Worm (Caenorhabditis elegans) whole organism, L2 larva: ENCODE measurements around the gene ZK643.6.

Experiments
- C34F6.9 ChIP-seq: fragments of 150-350 bp; optimal IDR thresholded peaks from 2 replicates; lab custom pipeline; 2014; ENCODE audit warnings: missing biosample characterization, missing genetic modification characterization
- R02D3.7 ChIP-seq: fragments of 150-350 bp; optimal IDR thresholded peaks from 2 replicates; lab custom pipeline; 2014; ENCODE audit warnings: missing biosample characterization, missing genetic modification characterization
- Y55F3AM.14 ChIP-seq: fragments of 200-800 bp; sonication (Bioruptor generic); optimal IDR thresholded peaks from 2 replicates; lab custom pipeline; 2018; ENCODE audit warnings: mild to moderate bottlenecking, missing genetic modification characterization, missing compliant biosample characterization
- ZK546.5 ChIP-seq: sonication (generic microtip); optimal IDR thresholded peaks from 2 replicates; lab custom pipeline; 2017; ENCODE audit warnings: missing biosample characterization, missing genetic modification characterization
- alr-1 ChIP-seq: fragments of 150-350 bp; optimal IDR thresholded peaks from 2 replicates; lab custom pipeline; 2014; ENCODE audit warnings: missing biosample characterization, missing genetic modification characterization
- ama-1 ChIP-seq: fragments of 150-350 bp; optimal IDR thresholded peaks from 2 replicates; lab custom pipeline; 2018; ENCODE audit warnings: inconsistent platforms
- blmp-1 ChIP-seq: sonication (generic microtip); optimal IDR thresholded peaks from 2 replicates; lab custom pipeline; 2017; ENCODE audit warnings: missing genetic modification characterization, mild to moderate bottlenecking, missing compliant biosample characterization, antibody characterized with exemption, moderate library complexity; ENCODE audit not compliant: insufficient read depth
- ceh-16 ChIP-seq: fragments of 150-350 bp; optimal IDR thresholded peaks from 2 replicates; lab custom pipeline; 2014; ENCODE audit warnings: missing biosample characterization, missing genetic modification characterization
- ceh-82 ChIP-seq: fragments of 150-350 bp; optimal IDR thresholded peaks from 2 replicates; lab custom pipeline; 2014; ENCODE audit warnings: missing biosample characterization, missing genetic modification characterization
- crh-2 ChIP-seq: sonication (generic microtip); optimal IDR thresholded peaks from 2 replicates; lab custom pipeline; 2017; ENCODE audit warnings: missing biosample characterization, missing genetic modification characterization
- dmd-4 ChIP-seq: sonication (generic microtip); optimal IDR thresholded peaks from 2 replicates; lab custom pipeline; 2017; ENCODE audit warnings: missing biosample characterization, missing genetic modification characterization
- egl-27 ChIP-seq: sonication (generic microtip); optimal IDR thresholded peaks from 3 replicates; lab custom pipeline; 2017; ENCODE audit warnings: missing biosample characterization, missing genetic modification reagents, missing genetic modification characterization
- elt-1 ChIP-seq: fragments of 150-350 bp; optimal IDR thresholded peaks from 2 replicates; lab custom pipeline; 2014; ENCODE audit warnings: missing biosample characterization, missing genetic modification characterization
- elt-3 ChIP-seq: sonication (generic microtip); optimal IDR thresholded peaks from 2 replicates; lab custom pipeline; 2017; ENCODE audit warnings: missing biosample characterization, missing genetic modification characterization
- fos-1 ChIP-seq: fragments of 150-350 bp; optimal IDR thresholded peaks from 2 replicates; lab custom pipeline; 2014; ENCODE audit warnings: missing biosample characterization, missing genetic modification characterization
- gmeb-1 ChIP-seq: fragments of 150-350 bp; optimal IDR thresholded peaks from 2 replicates; lab custom pipeline; 2014; ENCODE audit warnings: missing biosample characterization, missing genetic modification characterization
- lin-13 ChIP-seq: fragments of 150-350 bp; optimal IDR thresholded peaks from 2 replicates; lab custom pipeline; 2014; ENCODE audit warnings: missing biosample characterization, missing genetic modification reagents, missing genetic modification characterization
- lin-39 ChIP-seq: fragments of 150-350 bp; optimal IDR thresholded peaks from 2 replicates; lab custom pipeline; 2014; ENCODE audit warnings: missing biosample characterization, missing genetic modification reagents, missing genetic modification characterization
- lsy-2 ChIP-seq, 2 experiments: fragments of 150-350 bp in 1 of 2; sonication (generic microtip) in 1 of 2; optimal IDR thresholded peaks; 2 replicates each; lab custom pipeline; 2014 to 2017; ENCODE audit warnings: missing biosample characterization in 2 of 2, missing genetic modification characterization in 2 of 2
- mdl-1 ChIP-seq, 2 experiments: fragments of 150-350 bp in 1 of 2; sonication (generic microtip) in 1 of 2; optimal IDR thresholded peaks; 2 replicates each; lab custom pipeline; 2017; ENCODE audit warnings: missing biosample characterization in 2 of 2, missing genetic modification characterization in 2 of 2
- nhr-10 ChIP-seq: sonication (generic microtip); optimal IDR thresholded peaks from 2 replicates; lab custom pipeline; 2017; ENCODE audit warnings: missing biosample characterization, missing genetic modification characterization
- nhr-12 ChIP-seq: fragments of 150-350 bp; optimal IDR thresholded peaks from 2 replicates; lab custom pipeline; 2014; ENCODE audit warnings: missing biosample characterization, missing genetic modification characterization
- nhr-129 ChIP-seq: fragments of 150-350 bp; optimal IDR thresholded peaks from 2 replicates; lab custom pipeline; 2014; ENCODE audit warnings: missing biosample characterization, missing genetic modification characterization
- nhr-21 ChIP-seq: fragments of 150-350 bp; optimal IDR thresholded peaks from 2 replicates; lab custom pipeline; 2014; ENCODE audit warnings: missing biosample characterization, missing genetic modification characterization
- nhr-23 ChIP-seq: fragments of 150-350 bp; optimal IDR thresholded peaks from 2 replicates; lab custom pipeline; 2014; ENCODE audit warnings: missing biosample characterization, missing genetic modification reagents, missing genetic modification characterization
- nhr-237 ChIP-seq: fragments of 150-350 bp; optimal IDR thresholded peaks from 2 replicates; lab custom pipeline; 2014; ENCODE audit warnings: missing biosample characterization, missing genetic modification characterization
- nhr-25 ChIP-seq: fragments of 150-350 bp; sonication (generic microtip); optimal IDR thresholded peaks from 3 replicates; lab custom pipeline; 2014; ENCODE audit warnings: missing biosample characterization, missing genetic modification characterization
- nhr-77 ChIP-seq: fragments of 150-350 bp; optimal IDR thresholded peaks from 2 replicates; lab custom pipeline; 2014; ENCODE audit warnings: missing biosample characterization, missing genetic modification characterization
- sma-9 ChIP-seq, 2 experiments: fragments of 150-350 bp in 1 of 2; sonication (generic microtip) in 1 of 2; optimal IDR thresholded peaks; 2 replicates each; lab custom pipeline; 2014 to 2016; ENCODE audit warnings: missing genetic modification characterization in 2 of 2, mild to moderate bottlenecking in 1 of 2, missing biosample characterization in 1 of 2, missing compliant biosample characterization in 1 of 2, missing genetic modification reagents in 1 of 2, moderate library complexity in 1 of 2
- snpc-4 ChIP-seq: fragments of 150-350 bp; optimal IDR thresholded peaks from 2 replicates; lab custom pipeline; 2014; ENCODE audit warnings: missing biosample characterization, missing genetic modification characterization
- unc-62 ChIP-seq: fragments of 150-350 bp; optimal IDR thresholded peaks from 2 replicates; lab custom pipeline; 2014; ENCODE audit warnings: missing biosample characterization, missing genetic modification reagents, missing genetic modification characterization
- zag-1 ChIP-seq: fragments of 150-350 bp; optimal IDR thresholded peaks from 2 replicates; lab custom pipeline; 2014; ENCODE audit warnings: missing biosample characterization, missing genetic modification characterization
- ztf-11 ChIP-seq: sonication (generic microtip); optimal IDR thresholded peaks from 2 replicates; lab custom pipeline; 2017; ENCODE audit warnings: missing biosample characterization, missing genetic modification characterization
- ztf-4 ChIP-seq: fragments of 150-350 bp; optimal IDR thresholded peaks from 2 replicates; lab custom pipeline; 2014; ENCODE audit warnings: missing biosample characterization, missing genetic modification characterization

The ZK643.6 gene

DNA sequence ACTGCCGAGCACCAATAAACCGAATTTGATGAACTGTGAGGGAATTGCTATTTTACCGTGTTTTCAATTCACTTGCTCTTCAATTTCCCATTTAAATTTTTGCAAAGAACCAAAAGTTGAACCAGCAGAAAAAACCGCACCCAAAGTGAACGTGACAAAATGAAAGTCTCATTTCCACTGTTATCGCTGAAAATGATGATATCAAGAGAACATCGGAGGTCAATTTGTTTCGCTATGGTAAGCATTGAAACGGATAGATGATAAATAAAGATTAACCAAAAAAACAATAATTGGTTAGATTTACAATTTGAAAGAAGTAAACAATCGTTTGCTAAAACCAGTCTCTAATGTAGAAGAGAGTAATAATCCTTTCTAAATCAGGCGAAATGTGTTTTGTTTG, 35.0 kb downstream of the ZK643.6 start:
- TF ChIP-seq ZK546.5 (no peak), gmeb-1 (tag; lab: Kevin White, UChicago) (no peak), nhr-12 (tag; lab: Kevin White, UChicago) (no peak), fos-1 (tag; lab: Kevin White, UChicago) (peak; percentile 16), nhr-25 (tag; lab: Kevin White, UChicago) (no peak), lin-39 (no peak), ztf-4 (tag; lab: Kevin White, UChicago) (no peak), nhr-129 (no peak), nhr-10 (tag; lab: Kevin White, UChicago) (no peak), sma-9 (GFP tag; optimal IDR thresholded peaks at IDR 0.05; lab: Kevin White, UChicago) (peak; percentile 58), sma-9 (tag; optimal IDR thresholded peaks at IDR 0.05; lab: Kevin White, UChicago) (no peak), ceh-82 (tag; lab: Kevin White, UChicago) (no peak), egl-27 (tag; lab: Kevin White, UChicago) (no peak), nhr-77 (tag; lab: Kevin White, UChicago) (no peak), crh-2 (tag; lab: Kevin White, UChicago) (no peak), R02D3.7 (no peak)

DNA sequence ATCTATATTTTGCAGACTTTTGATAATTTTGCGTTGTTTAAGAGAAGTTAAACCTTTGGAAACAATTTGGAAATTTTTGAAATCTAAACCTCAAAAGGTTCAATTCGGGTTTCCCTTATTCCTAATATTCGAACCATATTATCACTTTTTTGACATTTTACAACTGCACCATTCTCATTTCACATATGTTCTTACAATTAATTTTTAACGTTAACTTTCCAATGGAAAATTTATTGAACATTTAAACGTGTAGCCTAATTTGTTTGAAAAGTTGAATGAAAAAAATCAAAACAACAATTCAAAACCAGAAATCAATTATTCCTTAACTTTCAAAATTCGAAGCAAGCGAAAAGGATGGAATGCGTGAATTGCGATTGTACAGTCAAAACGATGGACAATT, 36.6 kb downstream of the ZK643.6 start, which contains the start of gene ZK637.12:
Gene ZK637.12 (plus strand): TSS at position 301 of the 400 bp plus-strand sequence.
- no peak for TF ChIP-seq zag-1
- no peak for TF ChIP-seq dmd-4
- no peak for TF ChIP-seq ceh-16 (tag; lab: Kevin White, UChicago)
- TF ChIP-seq unc-62 (GFP tag; lab: Kevin White, UChicago) = no peak
- TF ChIP-seq nhr-237 (tag; lab: Kevin White, UChicago) = no peak
- TF ChIP-seq elt-1 = no peak
- no peak for TF ChIP-seq Y55F3AM.14 (GFP tag; lab: Kevin White, UChicago)
- TF ChIP-seq nhr-21 (tag; lab: Kevin White, UChicago) = no peak
- TF ChIP-seq nhr-25 (tag; lab: Kevin White, UChicago) = no peak

DNA sequence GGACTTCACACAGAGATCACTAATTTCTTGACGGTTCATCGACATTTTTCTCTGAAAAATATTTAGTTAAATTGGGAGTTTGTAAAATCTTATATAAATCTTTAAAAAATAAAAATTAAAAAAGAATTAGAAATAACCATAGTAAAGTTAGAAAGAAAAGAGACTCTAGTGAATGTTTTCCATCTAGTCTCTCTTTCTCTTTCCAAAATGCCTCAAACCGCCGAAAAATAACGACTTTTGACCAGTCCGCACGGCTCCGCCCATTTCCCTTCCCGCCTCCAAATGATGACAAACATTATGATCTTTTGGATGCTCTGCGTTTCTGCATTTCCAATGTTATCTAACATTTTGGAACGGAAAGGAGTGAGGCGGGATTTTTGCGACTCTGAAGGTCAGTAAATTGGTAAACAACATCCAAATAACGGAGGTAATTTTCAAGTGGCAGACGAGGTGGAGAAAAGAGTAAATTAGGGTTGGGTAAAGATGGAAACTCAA, 37.3 kb downstream of the ZK643.6 start, which contains the start of gene glb-1:
Gene glb-1 (minus strand): TSS at position 51 of the 495 bp plus-strand sequence.
- TF ChIP-seq nhr-21 (tag; lab: Kevin White, UChicago) (no peak), nhr-129 (peak; percentile 4), C34F6.9 (tag; lab: Kevin White, UChicago) (no peak), nhr-25 (tag; lab: Kevin White, UChicago) (peak; percentile 65)

DNA sequence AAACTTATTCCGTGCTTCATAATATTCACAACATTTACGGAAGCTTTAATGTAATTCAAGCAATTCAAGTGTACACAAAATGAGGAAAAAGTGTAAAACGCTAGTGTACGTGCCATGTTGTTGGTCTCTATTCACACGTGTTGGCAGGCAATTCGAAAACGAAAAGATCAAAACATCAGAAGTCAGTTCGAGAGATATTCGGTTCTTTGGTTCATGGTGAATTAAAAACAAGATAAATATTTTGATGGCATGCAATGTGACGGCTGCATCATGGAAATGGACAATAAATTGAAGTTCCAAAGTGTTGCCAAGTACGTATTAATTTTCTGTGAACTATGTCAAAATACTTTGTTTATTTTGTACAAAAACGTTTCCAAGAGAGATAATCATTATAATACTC, 38.5 kb downstream of the ZK643.6 start:
- TF ChIP-seq C34F6.9 (tag; lab: Kevin White, UChicago) (peak; percentile 11), lin-39 (no peak), nhr-23 (tag; lab: Kevin White, UChicago) (no peak), ama-1 (lab: Kevin White, UChicago) (no peak), unc-62 (GFP tag; lab: Kevin White, UChicago) (no peak), lin-13 (peak; percentile 18), nhr-129 (peak; percentile 54), nhr-12 (tag; lab: Kevin White, UChicago) (no peak), crh-2 (tag; lab: Kevin White, UChicago) (peak; percentile 37), lsy-2 (tag; optimal IDR thresholded peaks at IDR 0.05; lab: Kevin White, UChicago) (peak in 1 of 2 experiments; percentile 27), blmp-1 (no peak), elt-3 (tag; lab: Kevin White, UChicago) (no peak), nhr-25 (tag; lab: Kevin White, UChicago) (peak; percentile 37), sma-9 (GFP tag; optimal IDR thresholded peaks at IDR 0.05; lab: Kevin White, UChicago) (peak; percentile 39), sma-9 (tag; optimal IDR thresholded peaks at IDR 0.05; lab: Kevin White, UChicago) (no peak), nhr-77 (tag; lab: Kevin White, UChicago) (no peak), ztf-4 (tag; lab: Kevin White, UChicago) (peak; percentile 65), mdl-1 (tag; optimal IDR thresholded peaks at IDR 0.05; lab: Kevin White, UChicago) (peak in 1 of 2 experiments; percentile 57)
- TF ChIP-seq, all 48 proteins: peak for 9

DNA sequence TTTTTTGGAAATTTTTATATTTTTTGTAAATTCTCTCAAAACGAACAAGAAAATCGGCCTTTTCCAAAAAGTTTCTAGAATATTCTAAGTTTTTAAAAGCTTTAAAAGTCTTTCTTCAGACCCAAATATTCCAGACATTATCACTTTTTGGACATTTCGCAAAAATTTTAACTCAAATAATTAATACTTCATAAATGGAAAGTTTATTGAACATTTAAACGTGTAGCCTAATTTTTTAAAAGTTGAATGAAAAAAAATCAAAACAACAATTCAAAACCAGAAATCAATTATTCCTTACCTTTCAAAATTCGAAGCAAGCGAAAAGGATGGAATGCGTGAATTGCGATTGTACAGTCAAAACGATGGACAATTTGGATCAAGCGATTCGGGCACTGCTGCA, 40.8 kb downstream of the ZK643.6 start, which contains the start of gene ZK637.15:
Gene ZK637.15 (plus strand): TSS at position 301 of the 400 bp plus-strand sequence.
- no peak for TF ChIP-seq nhr-12 (tag; lab: Kevin White, UChicago)
- no peak for TF ChIP-seq snpc-4
- no peak for TF ChIP-seq nhr-237 (tag; lab: Kevin White, UChicago)
- no peak for TF ChIP-seq alr-1 (tag; lab: Kevin White, UChicago)
- TF ChIP-seq unc-62 (GFP tag; lab: Kevin White, UChicago) = no peak
- TF ChIP-seq ceh-82 (tag; lab: Kevin White, UChicago) = no peak
- no peak for TF ChIP-seq crh-2 (tag; lab: Kevin White, UChicago)
- no peak for TF ChIP-seq ztf-11
